Worm (Caenorhabditis elegans) whole organism, L3 larva: ENCODE data around the gene H12I13.1.

ENCODE experiments used
- ZK546.5 ChIP-seq: sonication (generic microtip); optimal IDR thresholded peaks from 2 replicates; lab custom pipeline; 2017; ENCODE audit warnings: missing biosample characterization, missing genetic modification characterization
- ceh-16 ChIP-seq: sonication (generic microtip); optimal IDR thresholded peaks from 2 replicates; lab custom pipeline; 2017; ENCODE audit warnings: missing biosample characterization, missing genetic modification characterization
- nhr-237 ChIP-seq: fragments of 150-350 bp; optimal IDR thresholded peaks from 2 replicates; lab custom pipeline; 2014; ENCODE audit warnings: missing biosample characterization, missing genetic modification characterization
- pqm-1 ChIP-seq: fragments of 150-350 bp; optimal IDR thresholded peaks from 2 replicates; lab custom pipeline; 2017; ENCODE audit warnings: missing biosample characterization, missing genetic modification characterization, inconsistent platforms
- tbx-2 ChIP-seq: sonication (generic microtip); optimal IDR thresholded peaks from 2 replicates; lab custom pipeline; 2016; ENCODE audit warnings: mild to moderate bottlenecking, missing genetic modification characterization, missing compliant biosample characterization

ce11 chrII:6031106-6031505 lies 35.9 kb downstream of the H12I13.1 start, which contains the start of gene frpr-16:
- TF ChIP-seq ZK546.5 (tag; lab: Kevin White, UChicago) (no peak), ceh-16 (tag; lab: Kevin White, UChicago) (no peak), pqm-1 (no peak), tbx-2 (tag; lab: Kevin White, UChicago) (no peak), nhr-237 (tag; lab: Kevin White, UChicago) (no peak)
